Worm (Caenorhabditis elegans): ENCODE data around the gene rha-2.

- TF ChIP-seq ztf-23 (GFP tag; IDR thresholded peaks at IDR 0.05) (no peak), med-1 (GFP tag; optimal IDR thresholded peaks at IDR 0.05; ENCODE audit: insufficient read depth) (no peak), ref-1 (GFP tag; conservative IDR thresholded peaks at IDR 0.05) (no peak)
Measured at ce11 chrIII:8573869-8574268, 40.5 kb downstream of the rha-2 start.

All from whole organism, midembryonic.